Fruit fly (Drosophila melanogaster): ENCODE data around the gene CG34106.

Gene CG34106

dm6 chr2L:17130795-17131194 is at the start of gene CG34106, which contains the start of gene beat-IIIa:
Gene CG34106, plus strand, starts transcription at chr2L:17131024.
Gene beat-IIIa, plus strand, starts transcription at chr2L:17131024.
- TF ChIP-seq noc (tag; optimal IDR thresholded peaks at IDR 0.05) = no peak

DNA sequence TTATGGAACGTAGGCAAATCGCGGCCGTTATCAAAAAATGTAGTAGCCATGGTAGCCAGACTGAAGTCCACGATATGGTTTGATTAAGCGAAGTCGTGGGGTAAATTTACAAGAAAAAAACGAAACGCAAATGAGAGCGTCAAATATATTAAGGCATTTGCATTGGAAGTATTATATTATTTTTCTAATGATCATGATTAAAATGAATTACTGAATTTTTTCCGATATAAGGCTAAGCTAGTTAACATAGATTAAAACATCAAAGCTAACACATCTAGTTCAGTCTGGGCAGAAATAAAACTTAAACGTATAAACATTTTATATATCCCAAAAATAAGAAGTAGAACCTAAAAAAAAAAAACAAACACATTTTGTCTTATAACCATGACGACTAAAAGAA is 43.5 kb upstream of the CG34106 start, which contains the start of gene CG12620:
TSS of gene CG12620 (plus strand) at position 301 of the 400 bp plus-strand sequence.
- TF ChIP-seq noc (tag; optimal IDR thresholded peaks at IDR 0.05) = no peak

DNA sequence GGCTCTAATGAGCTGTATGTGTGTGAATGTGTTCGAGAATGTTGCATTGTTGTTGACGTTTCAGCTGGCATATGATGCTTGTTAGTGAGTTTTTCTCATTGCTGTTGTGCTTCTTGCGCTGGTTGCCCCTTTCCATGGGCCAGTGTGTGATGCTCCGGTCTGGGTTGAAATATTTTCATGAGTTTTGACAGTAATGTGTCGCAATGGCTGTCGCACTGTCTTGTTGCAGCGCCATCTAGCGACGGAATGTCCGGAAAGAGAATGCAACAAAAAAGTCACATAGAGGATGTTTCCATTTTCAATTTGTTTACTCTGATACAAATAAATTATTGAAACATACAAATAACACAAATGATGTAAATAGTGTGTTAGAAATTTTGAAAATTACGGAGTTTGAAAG is 38.1 kb upstream of the CG34106 start:
- TF ChIP-seq noc (tag; optimal IDR thresholded peaks at IDR 0.05) = no peak

DNA sequence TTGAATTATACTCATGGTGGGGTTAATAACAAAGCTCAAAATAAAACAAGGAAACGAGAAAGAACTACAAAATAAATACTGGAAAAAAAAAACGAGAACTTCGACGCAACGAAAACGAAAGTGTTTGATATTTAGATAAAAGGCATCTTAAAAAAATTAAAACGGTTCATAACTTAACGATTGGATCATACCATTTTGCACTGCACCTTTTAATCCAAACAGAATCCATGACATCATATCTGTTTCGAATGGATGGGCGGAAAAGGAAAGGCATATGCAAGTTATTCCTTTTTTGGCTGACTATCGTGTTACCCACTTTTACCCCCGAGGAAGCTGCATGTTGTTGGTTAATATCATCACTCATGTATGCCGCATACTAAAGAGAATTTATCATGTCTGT is 5.0 kb upstream of the CG34106 start, which contains the start of gene CG31784:
TSS of gene CG31784 (minus strand) at position 101 of the 400 bp plus-strand sequence.
- TF ChIP-seq noc (tag; optimal IDR thresholded peaks at IDR 0.05) = no peak

DNA sequence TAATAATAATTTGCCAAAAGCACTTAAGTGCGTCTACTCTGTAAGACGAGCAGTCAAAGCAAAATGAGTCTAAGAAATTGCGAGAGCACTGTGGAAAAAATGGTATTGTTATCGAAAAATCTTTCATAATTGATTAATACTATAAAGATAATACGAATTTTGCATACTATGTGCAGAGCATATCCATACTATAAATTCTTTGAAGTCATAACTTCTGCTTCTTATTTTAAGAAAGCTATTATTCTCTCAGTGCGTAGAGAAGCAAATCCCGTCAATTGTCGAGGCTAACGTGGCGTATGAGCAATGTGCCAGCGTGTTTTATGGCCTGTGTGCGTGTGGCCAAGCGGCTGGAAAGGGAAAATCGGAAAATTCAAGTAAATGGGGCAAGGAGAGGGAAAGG is 28.8 kb downstream of the CG34106 start:
- TF ChIP-seq noc (tag; optimal IDR thresholded peaks at IDR 0.05) = no peak

DNA sequence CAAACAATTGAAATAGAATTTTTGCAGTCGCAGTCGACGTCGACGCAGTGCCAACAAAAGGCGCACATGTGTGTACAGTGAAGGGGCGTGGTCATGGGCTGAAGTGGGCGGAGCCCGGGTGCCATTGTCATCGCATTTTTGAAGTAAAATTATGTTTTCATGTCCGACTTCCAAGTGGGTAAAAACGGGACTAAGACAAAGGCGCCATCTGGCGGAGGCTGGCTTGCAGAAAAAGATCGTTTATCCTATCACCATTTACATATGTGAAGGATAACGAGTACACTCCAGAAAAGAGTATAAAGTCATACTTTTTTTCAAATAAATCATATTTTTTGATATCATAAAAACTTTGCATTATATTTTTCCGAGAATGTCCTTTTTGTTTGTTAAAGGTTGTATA is 32.5 kb downstream of the CG34106 start:
- no peak for TF ChIP-seq noc (tag; optimal IDR thresholded peaks at IDR 0.05)

DNA sequence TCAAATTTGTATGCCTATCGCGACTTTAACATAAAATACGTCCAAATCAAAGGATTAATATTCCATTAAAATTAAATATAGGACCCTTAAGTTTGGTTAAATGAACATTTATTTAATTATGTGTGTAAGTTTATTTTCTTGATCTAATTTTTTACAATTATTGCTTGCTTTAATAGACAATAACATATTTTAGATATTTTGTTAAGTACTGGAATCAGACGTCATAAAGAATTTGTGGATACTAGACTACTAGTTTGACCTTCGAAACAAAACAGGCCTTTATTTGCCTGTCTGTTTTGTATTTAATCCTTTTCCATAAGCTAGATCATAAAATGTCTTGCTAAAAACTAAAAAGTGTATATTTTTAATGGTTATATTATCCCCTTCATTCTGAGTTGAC is 42.4 kb downstream of the CG34106 start, which contains the start of gene CG34169:
TSS of gene CG34169 (plus strand) at position 301 of the 400 bp plus-strand sequence.
- no peak for TF ChIP-seq noc (tag; optimal IDR thresholded peaks at IDR 0.05)

DNA sequence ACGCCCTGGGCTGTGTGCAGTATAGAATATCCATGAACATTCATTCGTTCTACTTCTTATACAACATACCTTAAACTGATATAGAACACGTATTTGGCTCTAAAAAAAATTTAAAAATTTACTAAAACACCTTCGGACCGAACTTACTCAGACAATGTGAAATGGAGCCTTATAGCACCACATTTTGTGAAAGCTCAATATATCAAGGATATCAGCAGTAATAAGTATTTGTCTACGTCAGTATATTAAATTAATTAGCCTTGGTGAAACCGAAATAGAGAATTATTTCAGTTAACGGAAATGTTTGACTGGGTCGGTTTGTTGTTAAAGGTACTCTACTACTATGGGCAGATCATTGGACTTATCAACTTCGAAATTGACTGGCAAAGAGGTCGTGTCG is 45.5 kb downstream of the CG34106 start, which contains the start of gene Gr36a:
TSS of gene Gr36a (plus strand) at position 301 of the 400 bp plus-strand sequence.
- no peak for TF ChIP-seq noc (tag; optimal IDR thresholded peaks at IDR 0.05)

dm6 chr2L:17178472-17178871 is 47.6 kb downstream of the CG34106 start, which contains the start of gene Gr36b:
Gene Gr36b, plus strand, starts transcription at chr2L:17178772.
- no peak for TF ChIP-seq noc (tag; optimal IDR thresholded peaks at IDR 0.05)

DNA sequence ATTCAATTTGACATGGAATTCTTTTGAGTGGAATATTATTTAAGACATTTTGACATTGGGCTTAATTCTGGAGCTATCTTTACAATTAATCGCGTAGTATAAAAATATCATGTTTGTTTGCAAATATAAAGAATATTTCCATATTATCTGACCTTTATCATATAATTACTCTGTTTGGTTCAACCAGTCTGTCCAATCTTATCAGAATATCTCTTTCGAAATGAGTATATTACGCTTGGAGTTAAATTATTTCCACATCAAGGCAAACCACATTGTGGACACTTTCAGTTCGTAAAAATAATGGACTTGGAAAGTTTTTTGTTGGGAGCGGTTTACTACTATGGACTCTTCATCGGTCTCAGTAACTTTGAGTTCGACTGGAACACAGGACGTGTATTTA is 49.2 kb downstream of the CG34106 start, which contains the start of gene Gr36c:
TSS of gene Gr36c (plus strand) at position 301 of the 400 bp plus-strand sequence.
- TF ChIP-seq noc (tag; optimal IDR thresholded peaks at IDR 0.05) = no peak

dm6 chr2L:17181638-17182037 is 50.8 kb downstream of the CG34106 start, which contains the start of gene Grl36a:
Gene Grl36a, plus strand, starts transcription at chr2L:17181938.
- TF ChIP-seq noc (tag; optimal IDR thresholded peaks at IDR 0.05) = no peak

- no peak for TF ChIP-seq noc (tag; optimal IDR thresholded peaks at IDR 0.05)
These were observed 64.4 kb downstream of the CG34106 start for dm6 chr2L:17195197-17195596.

dm6 chr2L:17201777-17202176 is 71.0 kb downstream of the CG34106 start:
- no peak for TF ChIP-seq noc (tag; optimal IDR thresholded peaks at IDR 0.05)

- no peak for TF ChIP-seq noc (tag; optimal IDR thresholded peaks at IDR 0.05)
These were observed 73.0 kb downstream of the CG34106 start for dm6 chr2L:17203833-17204232.

DNA sequence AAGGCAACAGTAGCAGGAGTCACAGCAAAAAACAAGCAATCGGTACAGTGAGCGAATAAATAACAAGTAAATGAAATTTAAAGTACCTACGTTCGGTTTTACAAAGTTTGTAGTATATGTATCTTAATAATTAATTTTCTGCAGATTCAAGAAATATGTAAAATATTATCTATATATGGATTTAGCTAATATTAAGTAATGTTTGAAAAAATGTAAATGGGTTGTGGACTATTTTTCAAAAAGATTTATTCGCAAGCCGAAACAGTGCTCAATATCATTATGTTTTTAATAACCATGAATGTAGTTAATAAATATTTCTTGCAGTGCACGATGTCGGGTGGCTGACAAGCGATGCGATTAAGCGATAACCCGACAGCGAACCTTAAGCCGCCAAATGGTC is 76.2 kb downstream of the CG34106 start:
- TF ChIP-seq noc (tag; optimal IDR thresholded peaks at IDR 0.05) = no peak

- TF ChIP-seq noc (tag; optimal IDR thresholded peaks at IDR 0.05) = no peak
These were observed 86.0 kb downstream of the CG34106 start for dm6 chr2L:17216847-17217246.

DNA sequence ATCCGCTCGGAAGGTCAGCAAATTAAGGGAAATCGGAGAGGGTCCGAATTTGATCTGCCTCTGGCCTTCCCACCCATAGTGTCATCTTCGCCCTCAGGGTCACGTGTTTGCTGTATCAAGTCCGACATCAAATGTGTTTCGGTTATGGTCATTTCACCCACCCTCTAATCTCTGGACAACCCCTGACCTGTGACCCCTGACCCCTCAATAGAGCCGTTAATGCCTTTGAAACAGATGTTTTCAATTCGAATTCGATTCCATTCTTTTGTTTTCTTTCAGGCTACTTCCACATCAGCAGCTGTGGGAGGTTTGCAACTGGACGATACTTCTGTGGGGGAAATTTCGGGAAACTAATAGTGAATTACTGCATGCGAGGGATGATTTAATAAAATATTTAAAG is 90.6 kb downstream of the CG34106 start:
- TF ChIP-seq noc (tag; optimal IDR thresholded peaks at IDR 0.05) = no peak

- TF ChIP-seq noc (tag; optimal IDR thresholded peaks at IDR 0.05) = no peak
These were observed 91.4 kb downstream of the CG34106 start for dm6 chr2L:17222176-17222575.
